Fruit fly (Drosophila melanogaster): ENCODE results near the gene Cpr66Cb.

- no peak for TF ChIP-seq CTCF (optimal IDR thresholded peaks at IDR 0.05)
- TF ChIP-seq CG8478 (optimal IDR thresholded peaks at IDR 0.05): no peak
These were observed 16.2 kb upstream of the Cpr66Cb start, which contains the start of gene CG13670 for dm6 chr3L:8320105-8320813.
